Worm (Caenorhabditis elegans) whole organism, midembryonic: Measurements from ENCODE around the gene sre-29.

Source experiments
- T22C8.4 ChIP-seq: fragments of 200-800 bp; sonication (Bioruptor generic); IDR thresholded peaks from 2 replicates; pipeline ENCODE4 v1.3.6; 2022; ENCODE audit warnings: missing genetic modification characterization, missing compliant biosample characterization
- cog-1 ChIP-seq: sonication (generic microtip); optimal IDR thresholded peaks from 2 replicates; lab custom pipeline; 2016; ENCODE audit warnings: missing genetic modification characterization, missing compliant biosample characterization
- flt-1 ChIP-seq: fragments of 200-800 bp; sonication (Bioruptor generic); IDR thresholded peaks from 2 replicates; pipeline ENCODE4 v1.3.6; 2022; ENCODE audit warnings: missing genetic modification characterization, missing compliant biosample characterization
- klf-2 ChIP-seq: fragments of 200-800 bp; sonication (Bioruptor generic); conservative IDR thresholded peaks from 2 replicates; pipeline ENCODE4 v1.3.6; 2022; ENCODE audit warnings: missing genetic modification reagents, missing genetic modification characterization, missing compliant biosample characterization
- med-1 ChIP-seq: sonication (generic microtip); optimal IDR thresholded peaks from 2 replicates; lab custom pipeline; 2017; ENCODE audit warnings: missing genetic modification characterization, mild to moderate bottlenecking, missing compliant biosample characterization, antibody characterized with exemption, missing genetic modification reagents; ENCODE audit not compliant: insufficient read depth
- ref-1 ChIP-seq: fragments of 200-800 bp; sonication (Bioruptor generic); conservative IDR thresholded peaks from 2 replicates; pipeline ENCODE4 v1.3.6; 2022; ENCODE audit warnings: missing genetic modification reagents, missing genetic modification characterization, missing compliant biosample characterization
- tab-1 ChIP-seq: fragments of 200-800 bp; sonication (Bioruptor generic); IDR thresholded peaks from 2 replicates; pipeline ENCODE4 v1.3.6; 2022; ENCODE audit warnings: missing genetic modification characterization, missing compliant biosample characterization
- ztf-23 ChIP-seq: fragments of 200-800 bp; sonication (Bioruptor generic); IDR thresholded peaks from 2 replicates; pipeline ENCODE4 v1.3.6; 2022; ENCODE audit warnings: missing genetic modification reagents, missing genetic modification characterization, missing compliant biosample characterization
- ztf-29 ChIP-seq: fragments of 200-800 bp; sonication (Bioruptor generic); IDR thresholded peaks from 2 replicates; pipeline ENCODE4 v1.3.6; 2022; ENCODE audit warnings: missing genetic modification reagents, missing genetic modification characterization, missing compliant biosample characterization

sre-29 gene

DNA sequence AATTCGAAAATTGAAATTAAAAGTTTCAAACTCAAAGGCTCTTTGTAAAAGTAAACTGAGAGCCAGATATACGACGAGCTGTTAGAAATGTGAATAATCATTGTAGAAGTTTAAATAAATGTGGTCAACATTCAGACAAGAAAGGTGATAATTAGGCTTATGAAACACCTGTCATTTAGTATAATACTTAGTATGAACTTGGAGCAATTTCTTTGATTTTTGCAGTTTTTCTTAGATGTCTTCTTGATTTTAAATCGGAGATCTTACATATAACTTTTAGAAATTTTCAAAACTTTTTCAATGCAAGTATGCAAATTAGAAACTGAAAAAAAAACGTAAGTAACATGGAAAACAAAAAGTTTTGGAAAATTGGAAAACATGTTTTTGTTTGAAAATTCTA lies 4.7 kb upstream of the sre-29 start, which contains the start of gene sre-30:
Gene sre-30 (minus strand): TSS at position 101 of the 400 bp plus-strand sequence.
- no peak for TF ChIP-seq cog-1
- TF ChIP-seq T22C8.4 (GFP tag; lab: Robert Waterston, UW), result no peak
- no peak for TF ChIP-seq ztf-29
- TF ChIP-seq klf-2 (GFP tag; lab: Robert Waterston, UW), result no peak
- no peak for TF ChIP-seq tab-1 (GFP tag; lab: Robert Waterston, UW)
- TF ChIP-seq flt-1 (GFP tag; lab: Robert Waterston, UW), result no peak
- no peak for TF ChIP-seq ref-1 (GFP tag; lab: Robert Waterston, UW)

DNA sequence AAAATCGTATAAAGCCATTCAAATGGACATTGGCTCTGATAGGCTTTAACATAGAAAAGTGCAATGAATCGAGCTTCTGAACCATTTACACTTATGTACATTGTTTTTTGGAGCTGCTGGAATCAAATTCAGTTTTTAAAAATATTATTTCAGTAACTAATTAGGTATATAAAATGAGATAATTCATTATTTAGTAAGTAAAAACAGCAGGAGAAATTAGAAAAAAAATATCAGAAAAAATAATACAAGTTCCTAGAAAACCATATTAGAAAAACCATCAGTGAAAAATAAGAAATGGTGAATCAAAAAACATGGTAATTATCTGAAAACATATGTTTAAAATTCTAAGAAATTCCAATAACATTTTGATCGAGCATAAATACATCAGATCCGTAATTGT lies 4.0 kb downstream of the sre-29 start, which contains the start of gene F57G9.7:
Gene F57G9.7 (minus strand): TSS at position 101 of the 400 bp plus-strand sequence.
- TF ChIP-seq klf-2 (GFP tag; lab: Robert Waterston, UW) (no peak), cog-1 (no peak), ztf-23 (GFP tag; lab: Robert Waterston, UW) (no peak), med-1 (no peak), flt-1 (GFP tag; lab: Robert Waterston, UW) (no peak), ref-1 (GFP tag; lab: Robert Waterston, UW) (no peak), ztf-29 (no peak), T22C8.4 (GFP tag; lab: Robert Waterston, UW) (no peak), tab-1 (GFP tag; lab: Robert Waterston, UW) (no peak)

DNA sequence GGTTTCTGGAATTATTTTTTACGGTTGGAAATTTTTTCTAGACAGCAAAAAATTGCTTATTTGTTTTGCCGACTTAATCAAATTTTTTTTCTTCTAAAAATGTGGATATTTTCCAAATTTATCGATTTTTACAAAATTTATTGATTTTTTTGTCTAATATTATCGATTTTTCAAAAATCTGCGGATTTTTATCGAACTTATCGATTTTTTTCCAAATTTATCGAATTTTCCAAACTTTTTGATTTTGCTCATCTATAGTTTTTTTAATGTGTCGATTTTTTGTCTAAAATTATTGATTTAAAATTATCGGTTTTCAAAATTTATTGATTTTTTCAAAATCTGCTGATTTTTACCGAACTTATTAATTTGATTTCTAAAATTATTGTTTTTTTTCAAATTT lies 7.6 kb downstream of the sre-29 start:
- TF ChIP-seq T22C8.4 (GFP tag; lab: Robert Waterston, UW) (peak; percentile 72; the same call in 1 of the 2 replicates), klf-2 (GFP tag; lab: Robert Waterston, UW) (no peak)

DNA sequence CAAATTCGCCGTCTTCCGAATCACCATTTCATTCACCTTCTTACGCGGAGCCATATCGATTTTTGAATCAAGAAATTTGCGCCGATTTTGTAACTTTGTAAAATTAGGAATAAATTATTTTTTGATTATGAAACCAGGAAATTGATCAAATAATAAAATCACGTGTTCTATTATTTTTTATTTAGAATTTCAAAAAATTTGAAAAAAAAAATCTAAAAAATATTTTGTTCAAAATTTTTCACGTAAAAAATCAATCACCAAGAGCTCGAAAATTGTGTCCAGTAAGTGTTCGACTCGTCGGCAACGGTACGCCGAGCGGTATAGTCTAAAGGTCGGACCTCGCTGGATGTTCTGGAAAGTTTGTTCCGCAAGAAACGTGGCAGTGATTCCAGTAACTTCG lies 8.0 kb downstream of the sre-29 start, which contains the start of gene Y57A10B.7:
Gene Y57A10B.7 (minus strand): TSS at position 101 of the 400 bp plus-strand sequence.
- TF ChIP-seq med-1 (no peak), flt-1 (GFP tag; lab: Robert Waterston, UW) (no peak), tab-1 (GFP tag; lab: Robert Waterston, UW) (no peak)

DNA sequence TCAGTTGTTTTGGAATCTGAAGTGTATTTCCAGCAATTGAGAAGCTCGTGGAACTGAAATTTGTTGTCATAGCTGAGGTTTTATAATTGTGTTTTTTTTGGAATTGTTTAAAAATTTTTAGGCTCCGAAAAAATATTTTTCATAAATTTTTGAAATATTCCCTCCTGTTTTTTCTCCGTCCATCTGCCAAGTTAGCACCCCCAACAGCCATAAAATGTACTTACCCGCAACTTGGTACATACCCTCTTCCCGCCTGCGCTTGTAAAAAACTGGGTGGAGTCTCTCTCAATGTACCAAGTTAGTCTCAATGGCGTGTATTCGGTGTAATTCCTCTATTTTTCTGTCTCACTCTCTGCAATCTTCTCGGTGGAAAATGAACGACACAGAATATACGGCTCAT lies 11.9 kb downstream of the sre-29 start, which contains the start of gene Y57A10B.6:
Gene Y57A10B.6 (plus strand): TSS at position 301 of the 400 bp plus-strand sequence.
- no peak for TF ChIP-seq klf-2 (GFP tag; lab: Robert Waterston, UW)
- TF ChIP-seq flt-1 (GFP tag; lab: Robert Waterston, UW), result no peak
- no peak for TF ChIP-seq tab-1 (GFP tag; lab: Robert Waterston, UW)
- TF ChIP-seq med-1, result no peak
- TF ChIP-seq cog-1, result no peak
- TF ChIP-seq ztf-23 (GFP tag; lab: Robert Waterston, UW), result no peak
- no peak for TF ChIP-seq ref-1 (GFP tag; lab: Robert Waterston, UW)
- no peak for TF ChIP-seq ztf-29
- TF ChIP-seq T22C8.4 (GFP tag; lab: Robert Waterston, UW), result no peak

DNA sequence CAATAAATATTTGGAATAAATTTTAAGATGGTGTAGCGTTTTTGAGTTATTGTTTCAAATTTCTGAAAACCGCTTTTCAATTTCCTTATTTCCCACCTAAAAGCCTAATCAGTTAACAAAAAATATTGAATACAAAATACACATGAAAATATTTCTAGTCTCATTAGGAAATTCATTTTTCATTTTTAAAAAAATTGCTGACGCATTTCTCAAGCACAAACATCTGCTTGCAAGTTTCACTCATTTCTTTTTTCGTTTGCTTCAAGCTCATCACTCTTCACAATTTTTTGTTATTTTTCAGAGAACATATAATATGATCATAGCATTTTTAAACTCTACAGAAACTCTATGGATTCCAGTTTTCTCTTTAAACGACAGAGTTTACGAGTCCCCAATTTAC lies 13.7 kb downstream of the sre-29 start, which contains the start of gene sre-41:
Gene sre-41 (plus strand): TSS at position 301 of the 400 bp plus-strand sequence.
- no peak for TF ChIP-seq ztf-23 (GFP tag; lab: Robert Waterston, UW)
- TF ChIP-seq T22C8.4 (GFP tag; lab: Robert Waterston, UW), result no peak
- TF ChIP-seq med-1, result no peak
- TF ChIP-seq ztf-29, result no peak
- no peak for TF ChIP-seq flt-1 (GFP tag; lab: Robert Waterston, UW)
- no peak for TF ChIP-seq tab-1 (GFP tag; lab: Robert Waterston, UW)
- no peak for TF ChIP-seq ref-1 (GFP tag; lab: Robert Waterston, UW)
- no peak for TF ChIP-seq cog-1
- TF ChIP-seq klf-2 (GFP tag; lab: Robert Waterston, UW), result no peak

DNA sequence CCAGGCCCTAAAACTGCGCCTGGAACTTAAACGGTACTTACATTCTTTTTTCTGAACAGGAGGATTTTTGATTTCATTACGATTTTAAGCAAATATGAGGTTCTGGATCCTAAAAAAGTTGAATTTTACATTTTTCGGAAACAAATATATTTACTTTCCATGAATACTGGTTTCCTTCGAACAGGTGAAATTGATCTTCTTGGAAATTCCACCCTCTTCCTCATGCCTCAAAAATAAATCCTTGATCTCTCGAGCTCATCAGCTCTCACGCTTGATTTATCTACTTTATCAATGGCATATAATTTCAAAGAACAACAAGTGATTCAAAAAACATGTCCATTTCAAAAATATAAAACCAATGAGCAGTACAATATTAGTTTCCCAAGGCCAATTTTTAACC lies 14.2 kb downstream of the sre-29 start:
- TF ChIP-seq med-1 (no peak), klf-2 (GFP tag; lab: Robert Waterston, UW) (no peak), flt-1 (GFP tag; lab: Robert Waterston, UW) (no peak), tab-1 (GFP tag; lab: Robert Waterston, UW) (no peak), cog-1 (no peak), ztf-29 (no peak), T22C8.4 (GFP tag; lab: Robert Waterston, UW) (no peak), ztf-23 (GFP tag; lab: Robert Waterston, UW) (no peak), ref-1 (GFP tag; lab: Robert Waterston, UW) (no peak)

DNA sequence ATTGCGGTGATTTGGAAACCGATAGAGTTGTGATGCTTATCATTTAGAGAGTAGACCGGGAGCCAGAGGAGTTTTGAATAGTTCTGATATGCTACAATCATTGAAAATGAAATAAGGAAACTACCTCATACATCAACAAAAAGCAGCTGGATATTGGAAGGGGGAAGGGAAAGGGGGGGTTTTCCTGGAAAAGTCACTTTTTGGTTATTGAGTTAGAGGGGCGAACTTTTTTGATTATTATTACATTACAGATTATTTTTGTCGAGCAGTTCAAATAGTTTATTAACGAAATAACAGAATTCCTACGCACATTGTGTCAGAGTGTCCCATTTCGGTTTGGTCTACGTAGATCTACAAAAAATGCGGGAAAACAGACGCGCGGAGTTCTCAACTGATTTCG lies 14.9 kb downstream of the sre-29 start, which contains the start of gene sre-42:
Gene sre-42 (minus strand): TSS at position 101 of the 400 bp plus-strand sequence.
- TF ChIP-seq flt-1 (GFP tag; lab: Robert Waterston, UW), result no peak
- TF ChIP-seq cog-1, result no peak
- TF ChIP-seq ref-1 (GFP tag; lab: Robert Waterston, UW), result no peak
- no peak for TF ChIP-seq T22C8.4 (GFP tag; lab: Robert Waterston, UW)
- TF ChIP-seq ztf-23 (GFP tag; lab: Robert Waterston, UW), result no peak
- no peak for TF ChIP-seq tab-1 (GFP tag; lab: Robert Waterston, UW)
- no peak for TF ChIP-seq med-1

DNA sequence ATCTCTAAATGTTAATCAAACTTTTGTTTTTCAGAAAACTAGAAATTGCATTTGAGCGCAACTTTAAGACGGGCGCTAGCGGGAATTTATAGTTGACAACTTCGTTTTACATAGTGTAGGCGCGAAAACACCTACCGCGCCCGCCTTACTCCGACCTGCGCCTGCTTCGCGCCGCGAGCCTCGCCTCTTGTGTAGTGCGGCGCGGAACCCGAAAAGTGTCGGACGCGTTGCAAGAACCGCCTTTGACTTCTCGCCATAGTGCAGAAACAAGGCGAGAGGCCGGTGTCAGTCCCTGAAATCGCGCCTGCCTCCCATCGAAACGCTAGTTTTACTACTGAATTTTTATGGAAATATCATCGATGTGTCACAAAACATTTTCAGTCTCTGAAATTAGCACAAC lies 15.9 kb downstream of the sre-29 start:
- TF ChIP-seq ztf-29, result no peak
- TF ChIP-seq cog-1, result no peak
- TF ChIP-seq flt-1 (GFP tag; lab: Robert Waterston, UW), result no peak
- no peak for TF ChIP-seq tab-1 (GFP tag; lab: Robert Waterston, UW)
- TF ChIP-seq klf-2 (GFP tag; lab: Robert Waterston, UW), result no peak
- no peak for TF ChIP-seq ztf-23 (GFP tag; lab: Robert Waterston, UW)
- no peak for TF ChIP-seq T22C8.4 (GFP tag; lab: Robert Waterston, UW)
- no peak for TF ChIP-seq med-1
- TF ChIP-seq ref-1 (GFP tag; lab: Robert Waterston, UW), result no peak
